Fruit fly (Drosophila melanogaster) whole organism: ENCODE data around the gene CSN8.

ENCODE experiments used
- CG8478 ChIP-seq: fragments of >200 bp; optimal IDR thresholded peaks from 2 replicates; lab custom pipeline; 2018; ENCODE audit warnings: inconsistent platforms
- Dll ChIP-seq: fragments of >200 bp; optimal IDR thresholded peaks from 2 replicates; lab custom pipeline; 2017
- EcR ChIP-seq, 2 experiments: fragments of >200 bp; optimal IDR thresholded peaks; 2 replicates each; lab custom pipeline; 2017; ENCODE audit warnings: missing biosample characterization in 2 of 2, missing genetic modification characterization in 2 of 2, missing genetic modification reagents in 2 of 2
- pan ChIP-seq: fragments of >200 bp; optimal IDR thresholded peaks from 2 replicates; lab custom pipeline; 2017
- psq ChIP-seq: fragments of >200 bp; optimal IDR thresholded peaks from 2 replicates; lab custom pipeline; 2017
- usp ChIP-seq: fragments of >200 bp; optimal IDR thresholded peaks from 2 replicates; lab custom pipeline; 2017; ENCODE audit warnings: missing biosample characterization, missing genetic modification characterization, mixed read lengths

dm6 chr2L:8384108-8384601 is 19.5 kb downstream of the CSN8 start, which contains the start of the genes Dad1 and CG13384:
- TF ChIP-seq CG8478 (lab: Kevin White, UChicago), result no peak
- no peak for TF ChIP-seq usp (GFP tag; lab: Kevin White, UChicago)
- no peak for TF ChIP-seq EcR (GFP tag; optimal IDR thresholded peaks at IDR 0.05; lab: Kevin White, UChicago)
- no peak for TF ChIP-seq psq
- TF ChIP-seq Dll, result no peak
- TF ChIP-seq pan (lab: Kevin White, UChicago), result no peak
